Worm (Caenorhabditis elegans) whole organism, L3 larva: ENCODE measurements around the gene ZK154.6.

ENCODE experiments used
- R02D3.7 ChIP-seq: fragments of 150-350 bp; optimal IDR thresholded peaks from 2 replicates; lab custom pipeline; 2014; ENCODE audit warnings: missing biosample characterization, missing genetic modification characterization
- ZK546.5 ChIP-seq: sonication (generic microtip); optimal IDR thresholded peaks from 2 replicates; lab custom pipeline; 2017; ENCODE audit warnings: missing biosample characterization, missing genetic modification characterization
- aly-2 ChIP-seq: fragments of 150-350 bp; optimal IDR thresholded peaks from 2 replicates; lab custom pipeline; 2014; ENCODE audit warnings: missing biosample characterization, missing genetic modification characterization
- ama-1 ChIP-seq: fragments of 150-350 bp; optimal IDR thresholded peaks from 2 replicates; lab custom pipeline; 2018
- ceh-16 ChIP-seq: sonication (generic microtip); optimal IDR thresholded peaks from 2 replicates; lab custom pipeline; 2017; ENCODE audit warnings: missing biosample characterization, missing genetic modification characterization
- ceh-28 ChIP-seq: fragments of 150-350 bp; optimal IDR thresholded peaks from 2 replicates; lab custom pipeline; 2014; ENCODE audit warnings: missing biosample characterization, missing genetic modification reagents, missing genetic modification characterization
- ceh-82 ChIP-seq: fragments of 150-350 bp; optimal IDR thresholded peaks from 2 replicates; lab custom pipeline; 2014; ENCODE audit warnings: missing biosample characterization, missing genetic modification characterization
- egl-27 ChIP-seq: sonication (generic microtip); optimal IDR thresholded peaks from 4 replicates; lab custom pipeline; 2017; ENCODE audit warnings: missing biosample characterization, missing genetic modification reagents, missing genetic modification characterization
- egl-5 ChIP-seq: fragments of 150-350 bp; optimal IDR thresholded peaks from 2 replicates; lab custom pipeline; 2017; ENCODE audit warnings: missing biosample characterization, missing genetic modification reagents, missing genetic modification characterization, inconsistent platforms
- elt-1 ChIP-seq: fragments of 150-350 bp; optimal IDR thresholded peaks from 2 replicates; lab custom pipeline; 2014; ENCODE audit warnings: missing biosample characterization, missing genetic modification characterization
- elt-2 ChIP-seq: sonication (generic microtip); optimal IDR thresholded peaks from 2 replicates; lab custom pipeline; 2016; ENCODE audit warnings: missing genetic modification reagents, mild to moderate bottlenecking, missing genetic modification characterization, missing compliant biosample characterization
- elt-3 ChIP-seq, 3 experiments: fragments of 150-350 bp in 1 of 3; sonication (generic microtip) in 2 of 3; optimal IDR thresholded peaks; 2 replicates in 2 of 3; 4 replicates in 1 of 3; lab custom pipeline; 2014 to 2017; ENCODE audit warnings: missing biosample characterization in 3 of 3, missing genetic modification characterization in 3 of 3
- eor-1 ChIP-seq, 2 experiments: fragments of 150-350 bp; optimal IDR thresholded peaks; 2 replicates each; lab custom pipeline; 2014 to 2018; ENCODE audit warnings: missing biosample characterization in 2 of 2, missing genetic modification characterization in 2 of 2
- fkh-10 ChIP-seq: sonication (generic microtip); optimal IDR thresholded peaks from 2 replicates; lab custom pipeline; 2017; ENCODE audit warnings: missing biosample characterization, missing genetic modification reagents, missing genetic modification characterization
- fkh-2 ChIP-seq: fragments of 150-350 bp; optimal IDR thresholded peaks from 2 replicates; lab custom pipeline; 2014; ENCODE audit warnings: missing biosample characterization, missing genetic modification reagents, missing genetic modification characterization
- fos-1 ChIP-seq: fragments of 150-350 bp; optimal IDR thresholded peaks from 2 replicates; lab custom pipeline; 2014; ENCODE audit warnings: missing biosample characterization, missing genetic modification characterization
- hmg-11 ChIP-seq: sonication (generic microtip); optimal IDR thresholded peaks from 2 replicates; lab custom pipeline; 2016; ENCODE audit warnings: missing genetic modification characterization, missing compliant biosample characterization
- jun-1 ChIP-seq: fragments of 150-350 bp; optimal IDR thresholded peaks from 2 replicates; lab custom pipeline; 2014; ENCODE audit warnings: missing biosample characterization, missing genetic modification reagents, missing genetic modification characterization
- lin-15B ChIP-seq: fragments of 150-350 bp; optimal IDR thresholded peaks from 2 replicates; lab custom pipeline; 2014; ENCODE audit warnings: missing biosample characterization, missing genetic modification characterization
- lin-39 ChIP-seq: fragments of 150-350 bp; optimal IDR thresholded peaks from 2 replicates; lab custom pipeline; 2018; ENCODE audit warnings: missing biosample characterization, missing genetic modification reagents, missing genetic modification characterization
- lsy-12 ChIP-seq: sonication (generic microtip); optimal IDR thresholded peaks from 2 replicates; lab custom pipeline; 2016; ENCODE audit warnings: mild to moderate bottlenecking, missing genetic modification characterization, missing compliant biosample characterization
- mdl-1 ChIP-seq: fragments of 150-350 bp; optimal IDR thresholded peaks from 2 replicates; lab custom pipeline; 2014; ENCODE audit warnings: missing biosample characterization, missing genetic modification characterization
- mml-1 ChIP-seq: fragments of 150-350 bp; sonication (generic microtip); optimal IDR thresholded peaks from 3 replicates; lab custom pipeline; 2014; ENCODE audit warnings: missing biosample characterization, missing genetic modification characterization
- nfya-1 ChIP-seq: sonication (generic microtip); optimal IDR thresholded peaks from 2 replicates; lab custom pipeline; 2017; ENCODE audit warnings: missing genetic modification characterization, mild to moderate bottlenecking, missing compliant biosample characterization, antibody characterized with exemption, moderate library complexity; ENCODE audit not compliant: insufficient read depth
- nhr-11 ChIP-seq: fragments of 150-350 bp; optimal IDR thresholded peaks from 2 replicates; lab custom pipeline; 2014; ENCODE audit warnings: missing biosample characterization, missing genetic modification characterization
- nhr-12 ChIP-seq: fragments of 150-350 bp; optimal IDR thresholded peaks from 2 replicates; lab custom pipeline; 2014; ENCODE audit warnings: missing biosample characterization, missing genetic modification characterization
- nhr-23 ChIP-seq: fragments of 150-350 bp; optimal IDR thresholded peaks from 2 replicates; lab custom pipeline; 2014; ENCODE audit warnings: missing biosample characterization, missing genetic modification reagents, missing genetic modification characterization
- nhr-237 ChIP-seq: fragments of 150-350 bp; optimal IDR thresholded peaks from 2 replicates; lab custom pipeline; 2014; ENCODE audit warnings: missing biosample characterization, missing genetic modification characterization
- nhr-25 ChIP-seq: sonication (generic microtip); optimal IDR thresholded peaks from 2 replicates; lab custom pipeline; 2017; ENCODE audit warnings: missing biosample characterization, missing genetic modification characterization
- nhr-28 ChIP-seq: fragments of 150-350 bp; optimal IDR thresholded peaks from 2 replicates; lab custom pipeline; 2014; ENCODE audit warnings: missing biosample characterization, missing genetic modification characterization
- nhr-43 ChIP-seq: sonication (generic microtip); optimal IDR thresholded peaks from 2 replicates; lab custom pipeline; 2016; ENCODE audit warnings: mild to moderate bottlenecking, missing genetic modification characterization, missing compliant biosample characterization; ENCODE audit not compliant: poor library complexity, severe bottlenecking
- nhr-67 ChIP-seq: fragments of 150-350 bp; optimal IDR thresholded peaks from 2 replicates; lab custom pipeline; 2014; ENCODE audit warnings: missing biosample characterization, missing genetic modification characterization
- pha-4 ChIP-seq: fragments of 150-350 bp; optimal IDR thresholded peaks from 2 replicates; lab custom pipeline; 2014; ENCODE audit warnings: missing biosample characterization, missing genetic modification reagents, missing genetic modification characterization
- pqm-1 ChIP-seq: fragments of 150-350 bp; optimal IDR thresholded peaks from 2 replicates; lab custom pipeline; 2017; ENCODE audit warnings: missing biosample characterization, missing genetic modification characterization, inconsistent platforms
- skn-1 ChIP-seq: fragments of 150-350 bp; optimal IDR thresholded peaks from 2 replicates; lab custom pipeline; 2014; ENCODE audit warnings: missing biosample characterization, missing genetic modification characterization
- snpc-4 ChIP-seq: fragments of 150-350 bp; optimal IDR thresholded peaks from 2 replicates; lab custom pipeline; 2014; ENCODE audit warnings: missing biosample characterization, missing genetic modification characterization
- tbx-2 ChIP-seq: sonication (generic microtip); optimal IDR thresholded peaks from 2 replicates; lab custom pipeline; 2016; ENCODE audit warnings: mild to moderate bottlenecking, missing genetic modification characterization, missing compliant biosample characterization
- unc-39 ChIP-seq: sonication (generic microtip); optimal IDR thresholded peaks from 4 replicates; lab custom pipeline; 2017; ENCODE audit warnings: missing biosample characterization, missing genetic modification characterization
- unc-62 ChIP-seq: fragments of 150-350 bp; sonication (generic microtip); optimal IDR thresholded peaks from 4 replicates; lab custom pipeline; 2014; ENCODE audit warnings: missing biosample characterization, missing genetic modification reagents, missing genetic modification characterization
- zag-1 ChIP-seq: fragments of 150-350 bp; optimal IDR thresholded peaks from 2 replicates; lab custom pipeline; 2014; ENCODE audit warnings: missing biosample characterization, missing genetic modification characterization
- ztf-11 ChIP-seq: fragments of 150-350 bp; optimal IDR thresholded peaks from 2 replicates; lab custom pipeline; 2014; ENCODE audit warnings: missing biosample characterization, missing genetic modification characterization
- ztf-4 ChIP-seq: fragments of 150-350 bp; optimal IDR thresholded peaks from 2 replicates; lab custom pipeline; 2014; ENCODE audit warnings: missing biosample characterization, missing genetic modification characterization

ZK154.6 gene

ce11 chrX:7794306-7794743 is 962 bp upstream of the ZK154.6 start (continued):
- TF ChIP-seq lin-39 (tag; lab: Kevin White, UChicago) = peak; percentile 26
- peak; percentile 89 for TF ChIP-seq nhr-43 (tag; lab: Kevin White, UChicago)
- no peak for TF ChIP-seq ZK546.5
- no peak for TF ChIP-seq R02D3.7 (tag; lab: Kevin White, UChicago)
- no peak for TF ChIP-seq ztf-4 (tag; lab: Kevin White, UChicago)
- TF ChIP-seq ceh-16 (tag; lab: Kevin White, UChicago) = no peak
- no peak for TF ChIP-seq jun-1 (tag; lab: Kevin White, UChicago)
- TF ChIP-seq lsy-12 (tag; lab: Kevin White, UChicago) = peak; percentile 69
- no peak for TF ChIP-seq hmg-11 (tag; lab: Kevin White, UChicago)
- TF ChIP-seq elt-1 (tag; lab: Kevin White, UChicago) = no peak
- no peak for TF ChIP-seq nhr-11 (tag; lab: Kevin White, UChicago)
- TF ChIP-seq eor-1 (tag; optimal IDR thresholded peaks at IDR 0.05; lab: Kevin White, UChicago) = no peak
- TF ChIP-seq nhr-25 (tag; lab: Kevin White, UChicago) = peak; percentile 43

ce11 chrX:7791802-7792201 is 1.6 kb downstream of the ZK154.6 start:
- TF ChIP-seq R02D3.7 (tag; lab: Kevin White, UChicago) (no peak), aly-2 (no peak), zag-1 (tag; lab: Kevin White, UChicago) (no peak), nhr-67 (tag; lab: Kevin White, UChicago) (no peak), nhr-11 (tag; lab: Kevin White, UChicago) (peak; percentile 74), nhr-43 (tag; lab: Kevin White, UChicago) (no peak), jun-1 (tag; lab: Kevin White, UChicago) (peak; percentile 57), snpc-4 (tag; lab: Kevin White, UChicago) (peak; percentile 37), nhr-12 (no peak), elt-2 (tag; lab: Kevin White, UChicago) (no peak), skn-1 (no peak), unc-62 (GFP tag; lab: Kevin White, UChicago) (no peak), ceh-82 (tag; lab: Kevin White, UChicago) (no peak), ZK546.5 (no peak), nhr-23 (tag; lab: Kevin White, UChicago) (no peak), fos-1 (tag; lab: Kevin White, UChicago) (peak; percentile 76), elt-1 (tag; lab: Kevin White, UChicago) (no peak), lsy-12 (tag; lab: Kevin White, UChicago) (no peak), ceh-16 (tag; lab: Kevin White, UChicago) (no peak), ztf-4 (tag; lab: Kevin White, UChicago) (no peak), nfya-1 (tag; lab: Kevin White, UChicago) (peak; percentile 72), fkh-10 (no peak), fkh-2 (tag; lab: Kevin White, UChicago) (no peak), eor-1 (tag; optimal IDR thresholded peaks at IDR 0.05; lab: Kevin White, UChicago) (no peak), lin-39 (tag; lab: Kevin White, UChicago) (peak; percentile 38), nhr-237 (tag; lab: Kevin White, UChicago) (no peak), unc-39 (no peak), lin-15B (tag; lab: Kevin White, UChicago) (peak; percentile 3), hmg-11 (tag; lab: Kevin White, UChicago) (peak; percentile 11), mml-1 (tag; lab: Kevin White, UChicago) (no peak), elt-3 (tag; optimal IDR thresholded peaks at IDR 0.05; lab: Kevin White, UChicago) (no peak)
- TF ChIP-seq, all 47 proteins: peak for 8

ce11 chrX:7787885-7788353 is 5.4 kb downstream of the ZK154.6 start, which contains the start of gene ZK154.5:
Gene ZK154.5 (minus strand): TSS chrX:7787935.
- TF ChIP-seq pqm-1 (tag; lab: Kevin White, UChicago) (peak; percentile 6), fos-1 (tag; lab: Kevin White, UChicago) (no peak), nhr-43 (tag; lab: Kevin White, UChicago) (peak; percentile 13), elt-2 (tag; lab: Kevin White, UChicago) (peak; percentile 37), mdl-1 (tag; lab: Kevin White, UChicago) (no peak), ZK546.5 (no peak), unc-39 (no peak), ceh-28 (tag; lab: Kevin White, UChicago) (peak; percentile 45), nfya-1 (tag; lab: Kevin White, UChicago) (peak; percentile 51), aly-2 (no peak), egl-5 (tag; lab: Kevin White, UChicago) (no peak), jun-1 (tag; lab: Kevin White, UChicago) (no peak), fkh-2 (tag; lab: Kevin White, UChicago) (no peak), fkh-10 (no peak), elt-3 (tag; optimal IDR thresholded peaks at IDR 0.05; lab: Kevin White, UChicago) (no peak), unc-62 (GFP tag; lab: Kevin White, UChicago) (no peak), ztf-4 (tag; lab: Kevin White, UChicago) (no peak), nhr-12 (no peak), egl-27 (no peak), hmg-11 (tag; lab: Kevin White, UChicago) (peak; percentile 62), ceh-82 (tag; lab: Kevin White, UChicago) (no peak), pha-4 (tag; lab: Kevin White, UChicago) (peak; percentile 72), nhr-11 (tag; lab: Kevin White, UChicago) (no peak), mml-1 (tag; lab: Kevin White, UChicago) (no peak), nhr-237 (tag; lab: Kevin White, UChicago) (no peak), lin-15B (tag; lab: Kevin White, UChicago) (peak; percentile 29), lin-39 (tag; lab: Kevin White, UChicago) (peak; percentile 53), nhr-25 (tag; lab: Kevin White, UChicago) (peak; percentile 43), ztf-11 (no peak), zag-1 (tag; lab: Kevin White, UChicago) (no peak), tbx-2 (tag; lab: Kevin White, UChicago) (no peak), ama-1 (no peak), elt-1 (tag; lab: Kevin White, UChicago) (no peak), R02D3.7 (tag; lab: Kevin White, UChicago) (no peak), nhr-23 (tag; lab: Kevin White, UChicago) (peak; percentile 43), nhr-28 (tag; lab: Kevin White, UChicago) (no peak)
